Fruit fly (Drosophila melanogaster): ENCODE results near the gene hzg.

Gene hzg

DNA sequence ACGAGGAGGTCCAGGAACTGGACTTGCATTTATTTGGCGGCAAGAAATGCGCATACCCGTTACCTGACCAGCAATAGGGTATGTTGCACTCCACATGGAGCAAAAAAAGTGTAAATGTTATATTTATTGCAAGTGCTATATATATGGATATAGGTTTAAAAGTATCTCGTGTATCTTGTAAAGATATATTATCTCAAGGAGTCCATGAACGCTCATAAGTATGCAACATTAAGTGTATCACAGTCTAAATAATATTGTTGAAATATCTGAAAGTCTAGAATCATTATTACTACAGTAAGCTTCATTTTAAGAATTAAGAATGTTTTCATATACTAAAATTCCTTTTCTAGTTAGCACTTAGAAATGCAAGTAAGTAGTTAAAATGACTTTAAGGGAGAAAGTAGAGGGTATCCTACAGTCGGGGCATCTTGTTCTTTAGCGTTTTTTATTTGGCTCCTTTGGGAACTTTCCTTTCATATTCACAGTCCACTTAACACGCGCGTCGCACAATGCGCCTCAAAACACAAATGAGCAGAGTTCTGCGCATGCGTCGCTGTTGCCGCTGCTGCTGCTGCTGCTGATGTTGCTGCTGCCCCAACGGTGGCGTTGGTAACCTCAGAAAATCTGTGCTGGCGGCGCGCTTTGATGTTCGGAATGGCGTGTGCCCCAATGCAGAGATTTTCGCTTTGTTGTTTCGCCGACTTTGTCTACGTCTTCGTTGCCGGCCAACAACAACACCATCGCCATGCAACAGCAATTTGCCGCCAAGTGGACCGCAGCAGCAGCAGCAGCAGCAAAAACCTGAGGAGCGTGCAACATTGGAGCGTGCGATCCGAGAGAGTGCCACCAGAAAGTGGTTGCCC lies 14.8 kb upstream of the hzg start (continued):
- TF ChIP-seq Ets21C (GFP tag; optimal IDR thresholded peaks at IDR 0.05), result peak; percentile 29
- TF ChIP-seq CG6792 (GFP tag; optimal IDR thresholded peaks at IDR 0.05), result peak; percentile 9
- no peak for TF ChIP-seq Hr38 (GFP tag; optimal IDR thresholded peaks at IDR 0.05)
- no peak for TF ChIP-seq fd85E (GFP tag; optimal IDR thresholded peaks at IDR 0.05)
- TF ChIP-seq spab (GFP tag; optimal IDR thresholded peaks at IDR 0.05), result no peak
- TF ChIP-seq CG16779 (tag; optimal IDR thresholded peaks at IDR 0.05), result no peak
- no peak for TF ChIP-seq CG9139 (GFP tag; optimal IDR thresholded peaks at IDR 0.05)
- peak; percentile 38 for TF ChIP-seq Sox102F (GFP tag; optimal IDR thresholded peaks at IDR 0.05)
- TF ChIP-seq CG3032 (tag; optimal IDR thresholded peaks at IDR 0.05), result no peak
- peak; percentile 9 for TF ChIP-seq achi (GFP tag; optimal IDR thresholded peaks at IDR 0.05)
- TF ChIP-seq CG6854 (GFP tag; optimal IDR thresholded peaks at IDR 0.05), result no peak
- TF ChIP-seq dac (GFP tag; optimal IDR thresholded peaks at IDR 0.05), result no peak
- peak; percentile 13 for TF ChIP-seq CG6276 (GFP tag; optimal IDR thresholded peaks at IDR 0.05)
- TF ChIP-seq Eip75B (GFP tag; optimal IDR thresholded peaks at IDR 0.05), result no peak
- peak; percentile 84 for TF ChIP-seq Eip78C (GFP tag)

DNA sequence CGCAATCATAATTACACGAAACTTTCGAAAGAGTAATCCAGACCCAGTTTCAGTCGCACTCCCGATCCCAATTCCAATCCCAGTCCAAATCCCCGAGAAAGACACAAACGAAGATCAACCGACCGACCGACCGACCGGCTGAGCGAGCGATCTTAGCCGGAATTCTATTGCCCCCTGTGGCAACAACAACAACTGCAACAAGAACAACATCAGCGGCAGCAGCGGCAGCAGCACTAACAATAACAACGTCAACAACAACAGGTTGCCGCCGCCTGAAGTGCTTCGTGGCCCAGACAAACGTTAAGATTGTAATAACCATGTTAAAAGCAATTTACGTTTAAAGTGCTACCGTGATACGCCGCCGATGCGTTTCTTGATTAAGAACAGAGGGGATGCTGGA lies 14.2 kb upstream of the hzg start:
- TF ChIP-seq CG11762 (GFP tag; optimal IDR thresholded peaks at IDR 0.05; ENCODE audit: insufficient read depth), result no peak
- TF ChIP-seq Blimp-1 (GFP tag; optimal IDR thresholded peaks at IDR 0.05), result no peak
- no peak for TF ChIP-seq CG8319 (GFP tag; optimal IDR thresholded peaks at IDR 0.05)
- TF ChIP-seq CG16779 (tag; optimal IDR thresholded peaks at IDR 0.05), result no peak
- no peak for TF ChIP-seq CG3919 (GFP tag; optimal IDR thresholded peaks at IDR 0.05)
- TF ChIP-seq CG8119 (GFP tag; IDR thresholded peaks at IDR 0.05), result no peak
- no peak for TF ChIP-seq Sox102F (GFP tag; optimal IDR thresholded peaks at IDR 0.05)
- TF ChIP-seq CG32006 (GFP tag; optimal IDR thresholded peaks at IDR 0.05), result no peak
- TF ChIP-seq salr (GFP tag; optimal IDR thresholded peaks at IDR 0.05), result no peak
- no peak for TF ChIP-seq CG1621 (tag; optimal IDR thresholded peaks at IDR 0.05)
- no peak for TF ChIP-seq CG4318 (GFP tag; optimal IDR thresholded peaks at IDR 0.05)
- no peak for TF ChIP-seq CG6792 (GFP tag; optimal IDR thresholded peaks at IDR 0.05)
- no peak for TF ChIP-seq CG34406 (GFP tag; optimal IDR thresholded peaks at IDR 0.05)
- TF ChIP-seq CG9139 (GFP tag; optimal IDR thresholded peaks at IDR 0.05), result no peak
- TF ChIP-seq Hr4 (GFP tag; optimal IDR thresholded peaks at IDR 0.05), result no peak
- TF ChIP-seq Sox14 (GFP tag; optimal IDR thresholded peaks at IDR 0.05), result no peak
- no peak for TF ChIP-seq CG31627 (GFP tag; optimal IDR thresholded peaks at IDR 0.05)

- TF ChIP-seq Ets96B (tag; optimal IDR thresholded peaks at IDR 0.05), result no peak
- TF ChIP-seq Eip78C (GFP tag), result peak; percentile 49
- TF ChIP-seq svp (GFP tag), result peak; percentile 70
- 0 out of 2 replicates have a peak, but pooled peaks have one; percentile 14 for TF ChIP-seq CG15336 (GFP tag; IDR thresholded peaks at IDR 0.05)
- peak; percentile 41 for TF ChIP-seq topi (GFP tag; optimal IDR thresholded peaks at IDR 0.05)
- TF ChIP-seq CG3919 (GFP tag; optimal IDR thresholded peaks at IDR 0.05), result peak; percentile 5
- TF ChIP-seq Met (GFP tag; optimal IDR thresholded peaks at IDR 0.05), result peak; percentile 6
- TF ChIP-seq Smox (GFP tag; optimal IDR thresholded peaks at IDR 0.05), result no peak
- peak; percentile 36 for TF ChIP-seq esn (GFP tag; optimal IDR thresholded peaks at IDR 0.05)
- TF ChIP-seq acj6 (GFP tag; optimal IDR thresholded peaks at IDR 0.05), result no peak
- TF ChIP-seq CG32006 (GFP tag; optimal IDR thresholded peaks at IDR 0.05), result peak; percentile 14
Observed at dm6 chr3L:16018251-16018583, 13.7 kb upstream of the hzg start.

Measured in whole organism, prepupa.